Worm (Caenorhabditis elegans) whole organism, L2 larva: Measurements from ENCODE around the gene F55G7.4.

Experiments
- alr-1 ChIP-seq: fragments of 150-350 bp; optimal IDR thresholded peaks from 2 replicates; lab custom pipeline; 2014; ENCODE audit warnings: missing biosample characterization, missing genetic modification characterization
- elt-3 ChIP-seq: sonication (generic microtip); optimal IDR thresholded peaks from 2 replicates; lab custom pipeline; 2017; ENCODE audit warnings: missing biosample characterization, missing genetic modification characterization
- lin-11 ChIP-seq: fragments of 150-350 bp; sonication (generic microtip); optimal IDR thresholded peaks from 2 replicates; lab custom pipeline; 2014; ENCODE audit warnings: missing biosample characterization, missing genetic modification characterization, inconsistent platforms, mixed read lengths
- snpc-4 ChIP-seq: fragments of 150-350 bp; optimal IDR thresholded peaks from 2 replicates; lab custom pipeline; 2014; ENCODE audit warnings: missing biosample characterization, missing genetic modification characterization

ce11 chrX:11931559-11931958, 3.9 kb downstream of the F55G7.4 start, which contains the start of gene dot-1.4:
- no peak for TF ChIP-seq elt-3
- no peak for TF ChIP-seq alr-1 (tag; lab: Kevin White, UChicago)
- no peak for TF ChIP-seq snpc-4 (tag; lab: Kevin White, UChicago)
- no peak for TF ChIP-seq lin-11 (tag; lab: Kevin White, UChicago)
